Worm (Caenorhabditis elegans): Measurements from ENCODE around the gene zip-5.

- TF ChIP-seq snpc-4 (tag; optimal IDR thresholded peaks at IDR 0.05): no peak
- TF ChIP-seq lin-39 (tag; optimal IDR thresholded peaks at IDR 0.05): no peak
- no peak for TF ChIP-seq F13H6.1 (tag; optimal IDR thresholded peaks at IDR 0.05)
- no peak for TF ChIP-seq zag-1 (tag; optimal IDR thresholded peaks at IDR 0.05)
- TF ChIP-seq unc-55 (GFP tag; optimal IDR thresholded peaks at IDR 0.05): no peak
- TF ChIP-seq aly-2 (tag; optimal IDR thresholded peaks at IDR 0.05): no peak
Measured at ce11 chrV:13236507-13236906, 27.8 kb upstream of the zip-5 start, which contains the start of gene dmd-10.

Data from whole organism, L2 larva.